Worm (Caenorhabditis elegans) whole organism, L2 larva: ENCODE measurements around the gene asp-18.

Experiments
- ama-1 ChIP-seq: fragments of 150-350 bp; optimal IDR thresholded peaks from 2 replicates; lab custom pipeline; 2018; ENCODE audit warnings: inconsistent platforms
- dmd-4 ChIP-seq: sonication (generic microtip); optimal IDR thresholded peaks from 2 replicates; lab custom pipeline; 2017; ENCODE audit warnings: missing biosample characterization, missing genetic modification characterization
- egl-27 ChIP-seq: sonication (generic microtip); optimal IDR thresholded peaks from 3 replicates; lab custom pipeline; 2017; ENCODE audit warnings: missing biosample characterization, missing genetic modification reagents, missing genetic modification characterization
- elt-3 ChIP-seq: sonication (generic microtip); optimal IDR thresholded peaks from 2 replicates; lab custom pipeline; 2017; ENCODE audit warnings: missing biosample characterization, missing genetic modification characterization
- fos-1 ChIP-seq: fragments of 150-350 bp; optimal IDR thresholded peaks from 2 replicates; lab custom pipeline; 2014; ENCODE audit warnings: missing biosample characterization, missing genetic modification characterization
- nhr-77 ChIP-seq: fragments of 150-350 bp; optimal IDR thresholded peaks from 2 replicates; lab custom pipeline; 2014; ENCODE audit warnings: missing biosample characterization, missing genetic modification characterization
- unc-39 ChIP-seq: fragments of 150-350 bp; optimal IDR thresholded peaks from 2 replicates; lab custom pipeline; 2014; ENCODE audit warnings: missing biosample characterization, missing genetic modification characterization

- no peak for TF ChIP-seq elt-3
- TF ChIP-seq dmd-4 (tag; lab: Kevin White, UChicago), result no peak
- no peak for TF ChIP-seq egl-27 (tag; lab: Kevin White, UChicago)
- TF ChIP-seq ama-1 (lab: Kevin White, UChicago), result no peak
- no peak for TF ChIP-seq nhr-77
- no peak for TF ChIP-seq unc-39 (tag; lab: Kevin White, UChicago)
- TF ChIP-seq fos-1 (tag; lab: Kevin White, UChicago), result no peak
Observed at ce11 chrV:18695469-18695868, 36.0 kb downstream of the asp-18 start.
